Worm (Caenorhabditis elegans) whole organism, late embryonic: Measurements from ENCODE around the gene C02C6.14.

Experiments used
- ama-1 ChIP-seq: fragments of 150-350 bp; optimal IDR thresholded peaks from 2 replicates; lab custom pipeline; 2014
- nhr-11 ChIP-seq: fragments of 150-350 bp; optimal IDR thresholded peaks from 2 replicates; lab custom pipeline; 2014; ENCODE audit warnings: missing biosample characterization, missing genetic modification characterization
- pax-1 ChIP-seq: fragments of 150-350 bp; optimal IDR thresholded peaks from 2 replicates; lab custom pipeline; 2014; ENCODE audit warnings: missing biosample characterization, missing genetic modification characterization

DNA sequence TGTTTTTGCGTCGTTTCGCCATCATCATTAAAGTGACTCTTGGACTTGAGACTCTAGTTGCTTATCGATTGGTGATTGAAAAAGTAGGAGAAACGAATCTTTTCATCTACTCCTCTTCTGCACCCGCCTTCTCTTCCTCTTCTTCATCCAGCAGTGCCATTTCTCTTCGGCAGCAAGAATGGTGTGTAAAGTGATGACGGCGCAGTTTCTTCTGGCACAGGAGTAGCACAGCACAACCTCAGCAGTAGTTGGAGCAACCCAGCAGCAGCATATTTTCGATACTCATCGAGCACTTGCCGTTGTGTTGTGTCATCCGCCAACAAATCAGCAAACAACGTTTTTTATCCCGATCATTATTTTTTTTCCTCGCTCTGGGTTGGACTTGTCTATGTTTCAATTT is 38.0 kb downstream of the C02C6.14 start:
- TF ChIP-seq pax-1 (tag; lab: Kevin White, UChicago) = no peak
- TF ChIP-seq nhr-11 (tag; lab: Kevin White, UChicago) = no peak
- TF ChIP-seq ama-1 (lab: Kevin White, UChicago) = no peak
